Fruit fly (Drosophila melanogaster): ENCODE data around the gene CG8475.

CG8475 gene

dm6 chr2L:8198757-8199156 is 2.0 kb upstream of the CG8475 start, which contains the start of gene PGAP5 (continued):
- TF ChIP-seq Dll (GFP tag; IDR thresholded peaks at IDR 0.05; ENCODE audit: partially characterized antibody) (peak; percentile 96), CG1647 (GFP tag; optimal IDR thresholded peaks at IDR 0.05) (no peak), ac (GFP tag; optimal IDR thresholded peaks at IDR 0.05) (no peak), cg (GFP tag; optimal IDR thresholded peaks at IDR 0.05) (no peak), insv (GFP tag; optimal IDR thresholded peaks at IDR 0.05) (no peak), pho (GFP tag; optimal IDR thresholded peaks at IDR 0.05) (peak; percentile 24), nerfin-1 (tag; optimal IDR thresholded peaks at IDR 0.05) (no peak), Opbp (GFP tag; IDR thresholded peaks at IDR 0.05; ENCODE audit: partially characterized antibody) (peak; percentile 93), amos (GFP tag; IDR thresholded peaks at IDR 0.05; ENCODE audit: partially characterized antibody) (peak; percentile 97), bsh (GFP tag; optimal IDR thresholded peaks at IDR 0.05) (no peak), CG11398 (GFP tag; optimal IDR thresholded peaks at IDR 0.05) (no peak), inv (GFP tag; IDR thresholded peaks at IDR 0.05; ENCODE audit: partially characterized antibody) (peak; percentile 87), pan (optimal IDR thresholded peaks at IDR 0.05) (no peak), pan (GFP tag; optimal IDR thresholded peaks at IDR 0.05 in 1 of 2, IDR thresholded peaks at IDR 0.05 in 1 of 2) (no peak), B-H2 (GFP tag; optimal IDR thresholded peaks at IDR 0.05) (peak; percentile 73), CG33557 (GFP tag; optimal IDR thresholded peaks at IDR 0.05) (no peak), CG2129 (GFP tag; IDR thresholded peaks at IDR 0.05; ENCODE audit: partially characterized antibody) (peak; percentile 94), CG17328 (GFP tag; IDR thresholded peaks at IDR 0.05) (no peak), CG9797 (GFP tag; optimal IDR thresholded peaks at IDR 0.05) (peak; percentile 13), Dp (GFP tag; optimal IDR thresholded peaks at IDR 0.05) (peak; percentile 96), ara (GFP tag; IDR thresholded peaks at IDR 0.05) (no peak), CG3995 (GFP tag; optimal IDR thresholded peaks at IDR 0.05) (peak; percentile 35), Hr51 (GFP tag; optimal IDR thresholded peaks at IDR 0.05) (no peak), Rfx (GFP tag; IDR thresholded peaks at IDR 0.05) (peak; percentile 63; the same call in 1 of the 2 replicates), Vsx1 (GFP tag; optimal IDR thresholded peaks at IDR 0.05) (no peak), CG4707 (GFP tag; optimal IDR thresholded peaks at IDR 0.05) (no peak), crc (GFP tag; optimal IDR thresholded peaks at IDR 0.05) (no peak), salm (tag; optimal IDR thresholded peaks at IDR 0.05) (no peak), zen2 (GFP tag; IDR thresholded peaks at IDR 0.05; ENCODE audit: partially characterized antibody) (peak; percentile 88), ttk (GFP tag; IDR thresholded peaks at IDR 0.05) (no peak), pros (GFP tag; optimal IDR thresholded peaks at IDR 0.05) (no peak), NfI (GFP tag; optimal IDR thresholded peaks at IDR 0.05) (no peak), run (tag; optimal IDR thresholded peaks at IDR 0.05) (no peak), CG10462 (GFP tag; optimal IDR thresholded peaks at IDR 0.05) (no peak), MBD-R2 (GFP tag; IDR thresholded peaks at IDR 0.05) (peak; percentile 93), yki (optimal IDR thresholded peaks at IDR 0.05) (no peak), CG7556 (GFP tag; optimal IDR thresholded peaks at IDR 0.05) (no peak), nerfin-2 (GFP tag; IDR thresholded peaks at IDR 0.05; ENCODE audit: partially characterized antibody) (peak; percentile 74), CG16813 (GFP tag; IDR thresholded peaks at IDR 0.05; ENCODE audit: partially characterized antibody) (peak; percentile 90), knrl (GFP tag; IDR thresholded peaks at IDR 0.05; ENCODE audit: partially characterized antibody) (peak; percentile 91), CG11456 (GFP tag; IDR thresholded peaks at IDR 0.05) (no peak), crp (GFP tag; optimal IDR thresholded peaks at IDR 0.05) (peak in 1 of 2 experiments; percentile 2), Fer1 (GFP tag; optimal IDR thresholded peaks at IDR 0.05) (peak; percentile 22), Med (GFP tag) (peak; percentile 86), CG11560 (tag; IDR thresholded peaks at IDR 0.05) (peak; percentile 99), BEAF-32 (GFP tag; optimal IDR thresholded peaks at IDR 0.05) (peak; percentile 91), mld (GFP tag; IDR thresholded peaks at IDR 0.05; ENCODE audit: partially characterized antibody) (peak; percentile 74; the same call in 2 of the 3 replicates), Sin3A (optimal IDR thresholded peaks at IDR 0.05) (peak; percentile 61), CG8924 (tag; optimal IDR thresholded peaks at IDR 0.05) (no peak), chn (GFP tag; optimal IDR thresholded peaks at IDR 0.05) (no peak)
